Worm (Caenorhabditis elegans) whole organism, midembryonic: Measurements from ENCODE around the gene ttbk-3.
"Not testable (repeated sequence)": the region's sequence is repeated elsewhere in the genome, so short reads cannot be mapped to it uniquely, and the experiment has no call there.

Experiments used
- T22C8.4 ChIP-seq: fragments of 200-800 bp; sonication (Bioruptor generic); IDR thresholded peaks from 2 replicates; pipeline ENCODE4 v1.3.6; 2022; ENCODE audit warnings: missing genetic modification characterization, missing compliant biosample characterization
- cog-1 ChIP-seq: sonication (generic microtip); optimal IDR thresholded peaks from 2 replicates; lab custom pipeline; 2016; ENCODE audit warnings: missing genetic modification characterization, missing compliant biosample characterization
- flt-1 ChIP-seq: fragments of 200-800 bp; sonication (Bioruptor generic); IDR thresholded peaks from 2 replicates; pipeline ENCODE4 v1.3.6; 2022; ENCODE audit warnings: missing genetic modification characterization, missing compliant biosample characterization
- klf-2 ChIP-seq: fragments of 200-800 bp; sonication (Bioruptor generic); conservative IDR thresholded peaks from 2 replicates; pipeline ENCODE4 v1.3.6; 2022; ENCODE audit warnings: missing genetic modification reagents, missing genetic modification characterization, missing compliant biosample characterization
- med-1 ChIP-seq: sonication (generic microtip); optimal IDR thresholded peaks from 2 replicates; lab custom pipeline; 2017; ENCODE audit warnings: missing genetic modification characterization, mild to moderate bottlenecking, missing compliant biosample characterization, antibody characterized with exemption, missing genetic modification reagents; ENCODE audit not compliant: insufficient read depth
- ref-1 ChIP-seq: fragments of 200-800 bp; sonication (Bioruptor generic); conservative IDR thresholded peaks from 2 replicates; pipeline ENCODE4 v1.3.6; 2022; ENCODE audit warnings: missing genetic modification reagents, missing genetic modification characterization, missing compliant biosample characterization
- tab-1 ChIP-seq: fragments of 200-800 bp; sonication (Bioruptor generic); IDR thresholded peaks from 2 replicates; pipeline ENCODE4 v1.3.6; 2022; ENCODE audit warnings: missing genetic modification characterization, missing compliant biosample characterization
- ztf-23 ChIP-seq: fragments of 200-800 bp; sonication (Bioruptor generic); IDR thresholded peaks from 2 replicates; pipeline ENCODE4 v1.3.6; 2022; ENCODE audit warnings: missing genetic modification reagents, missing genetic modification characterization, missing compliant biosample characterization
- ztf-29 ChIP-seq: fragments of 200-800 bp; sonication (Bioruptor generic); IDR thresholded peaks from 2 replicates; pipeline ENCODE4 v1.3.6; 2022; ENCODE audit warnings: missing genetic modification reagents, missing genetic modification characterization, missing compliant biosample characterization

ttbk-3 gene

ce11 chrIV:9903608-9904007 is 13.9 kb upstream of the ttbk-3 start, which contains the start of gene best-13:
Gene best-13, plus strand, starts transcription at chrIV:9903908.
- TF ChIP-seq ref-1 (GFP tag; lab: Robert Waterston, UW) (no peak), cog-1 (tag; lab: Kevin White, UChicago) (no peak), T22C8.4 (GFP tag; lab: Robert Waterston, UW) (no peak), tab-1 (GFP tag; lab: Robert Waterston, UW) (no peak), med-1 (no peak), klf-2 (GFP tag; lab: Robert Waterston, UW) (no peak)

- TF ChIP-seq flt-1 (no peak), ref-1 (GFP tag; lab: Robert Waterston, UW) (no peak), cog-1 (tag; lab: Kevin White, UChicago) (no peak), T22C8.4 (GFP tag; lab: Robert Waterston, UW) (no peak), ztf-23 (GFP tag; lab: Robert Waterston, UW) (no peak), med-1 (no peak), tab-1 (GFP tag; lab: Robert Waterston, UW) (no peak), ztf-29 (GFP tag; lab: Robert Waterston, UW) (no peak), klf-2 (GFP tag; lab: Robert Waterston, UW) (no peak)
Measured at ce11 chrIV:9899227-9899626, 9.5 kb upstream of the ttbk-3 start.

- no peak for TF ChIP-seq klf-2 (GFP tag; lab: Robert Waterston, UW)
- no peak for TF ChIP-seq cog-1 (tag; lab: Kevin White, UChicago)
- TF ChIP-seq ref-1 (GFP tag; lab: Robert Waterston, UW): no peak
- TF ChIP-seq ztf-29 (GFP tag; lab: Robert Waterston, UW): no peak
- no peak for TF ChIP-seq tab-1 (GFP tag; lab: Robert Waterston, UW)
Measured at ce11 chrIV:9898712-9899111, 9.0 kb upstream of the ttbk-3 start, which contains the start of gene tbc-3. Gene tbc-3, plus strand, starts transcription at chrIV:9899012.

ce11 chrIV:9895088-9895487 is 5.3 kb upstream of the ttbk-3 start, which contains the start of gene ssp-32:
Gene ssp-32, plus strand, starts transcription at chrIV:9895388.
- TF ChIP-seq cog-1 (tag; lab: Kevin White, UChicago) (no peak), ztf-23 (GFP tag; lab: Robert Waterston, UW) (no peak), T22C8.4 (GFP tag; lab: Robert Waterston, UW) (no peak), ztf-29 (GFP tag; lab: Robert Waterston, UW) (no peak), tab-1 (GFP tag; lab: Robert Waterston, UW) (no peak), ref-1 (GFP tag; lab: Robert Waterston, UW) (no peak)

ce11 chrIV:9894331-9894730 is 4.6 kb upstream of the ttbk-3 start, which contains the start of gene msp-77:
Gene msp-77, plus strand, starts transcription at chrIV:9894631.
- not testable (repeated sequence) for TF ChIP-seq tab-1 (GFP tag; lab: Robert Waterston, UW); klf-2 (GFP tag; lab: Robert Waterston, UW); med-1

- TF ChIP-seq klf-2, ref-1, ztf-29 (GFP tag; lab: Robert Waterston, UW): not testable (repeated sequence)
Measured at ce11 chrIV:9893649-9894048, 3.9 kb upstream of the ttbk-3 start, which contains the start of gene sss-1. Gene sss-1, minus strand, starts transcription at chrIV:9893749.

ce11 chrIV:9891938-9892337 is 2.2 kb upstream of the ttbk-3 start, which contains the start of gene F32B6.4:
Gene F32B6.4, minus strand, starts transcription at chrIV:9892038.
- TF ChIP-seq ref-1 (GFP tag; lab: Robert Waterston, UW): no peak

ce11 chrIV:9884257-9884656 is 5.5 kb downstream of the ttbk-3 start, which contains the start of the genes prp-18 and mccc-1:
Gene prp-18, minus strand, starts transcription at chrIV:9884383.
Gene mccc-1, plus strand, starts transcription at chrIV:9884570.
- TF ChIP-seq ztf-29 (GFP tag; lab: Robert Waterston, UW) (no peak), ztf-23 (GFP tag; lab: Robert Waterston, UW) (no peak), tab-1 (GFP tag; lab: Robert Waterston, UW) (no peak), T22C8.4 (GFP tag; lab: Robert Waterston, UW) (no peak), flt-1 (no peak), med-1 (no peak), ref-1 (GFP tag; lab: Robert Waterston, UW) (no peak), klf-2 (GFP tag; lab: Robert Waterston, UW) (no peak), cog-1 (tag; lab: Kevin White, UChicago) (no peak)

ce11 chrIV:9878893-9879379 is 10.8 kb downstream of the ttbk-3 start, which contains the start of gene nhr-4:
Gene nhr-4, plus strand, starts transcription at chrIV:9879329.
- no peak for TF ChIP-seq ztf-23 (GFP tag; lab: Robert Waterston, UW)
- TF ChIP-seq med-1: no peak
- TF ChIP-seq ztf-29 (GFP tag; lab: Robert Waterston, UW): no peak
- TF ChIP-seq T22C8.4 (GFP tag; lab: Robert Waterston, UW): no peak
- TF ChIP-seq ref-1 (GFP tag; lab: Robert Waterston, UW): no peak
- TF ChIP-seq cog-1 (tag; lab: Kevin White, UChicago): no peak
- no peak for TF ChIP-seq klf-2 (GFP tag; lab: Robert Waterston, UW)
- TF ChIP-seq flt-1: no peak
- no peak for TF ChIP-seq tab-1 (GFP tag; lab: Robert Waterston, UW)

ce11 chrIV:9875646-9876045 is 14.1 kb downstream of the ttbk-3 start:
- TF ChIP-seq med-1: no peak

ce11 chrIV:9873837-9874236 is 15.9 kb downstream of the ttbk-3 start:
- no peak for TF ChIP-seq tab-1 (GFP tag; lab: Robert Waterston, UW)
- no peak for TF ChIP-seq ztf-29 (GFP tag; lab: Robert Waterston, UW)
- no peak for TF ChIP-seq klf-2 (GFP tag; lab: Robert Waterston, UW)
- TF ChIP-seq ztf-23 (GFP tag; lab: Robert Waterston, UW): no peak
- no peak for TF ChIP-seq T22C8.4 (GFP tag; lab: Robert Waterston, UW)
- no peak for TF ChIP-seq ref-1 (GFP tag; lab: Robert Waterston, UW)
- TF ChIP-seq flt-1: no peak
- TF ChIP-seq med-1: no peak
- no peak for TF ChIP-seq cog-1 (tag; lab: Kevin White, UChicago)
